Worm (Caenorhabditis elegans): ENCODE measurements around the gene F46H5.7.

Gene F46H5.7

ce11 chrX:7234723-7235203 is 8.0 kb downstream of the F46H5.7 start:
- peak; percentile 7 for TF ChIP-seq mes-2 (tag; optimal IDR thresholded peaks at IDR 0.05; ENCODE audit: poor library complexity, severe bottlenecking)
- TF ChIP-seq F37D6.2 (tag; optimal IDR thresholded peaks at IDR 0.05): peak; percentile 74
- no peak for TF ChIP-seq T20F7.1 (GFP tag; optimal IDR thresholded peaks at IDR 0.05)
- TF ChIP-seq dpl-1 (GFP tag; optimal IDR thresholded peaks at IDR 0.05): no peak
- TF ChIP-seq Y48G9A.11 (GFP tag; IDR thresholded peaks at IDR 0.05): no peak
- TF ChIP-seq nhr-28 (tag; optimal IDR thresholded peaks at IDR 0.05): peak; percentile 59
- peak; percentile 59; the same call in 1 of the 2 replicates for TF ChIP-seq ctbp-1 (GFP tag; IDR thresholded peaks at IDR 0.05)
- no peak for TF ChIP-seq F10B5.3 (tag; optimal IDR thresholded peaks at IDR 0.05)
- peak; percentile 81 for TF ChIP-seq mep-1 (tag; optimal IDR thresholded peaks at IDR 0.05)
- TF ChIP-seq dmd-8 (GFP tag; IDR thresholded peaks at IDR 0.05): no peak
- peak; percentile 68 for TF ChIP-seq rbr-2 (tag; optimal IDR thresholded peaks at IDR 0.05)
- TF ChIP-seq lin-1 (GFP tag; IDR thresholded peaks at IDR 0.05): 0 out of 2 replicates have a peak, but pooled peaks have one; percentile 22
- no peak for TF ChIP-seq nhr-76 (tag; optimal IDR thresholded peaks at IDR 0.05)
- TF ChIP-seq nhr-48 (tag; optimal IDR thresholded peaks at IDR 0.05): no peak
- peak; percentile 14 for TF ChIP-seq attf-4 (tag; optimal IDR thresholded peaks at IDR 0.05)
- no peak for TF ChIP-seq zip-11 (GFP tag; IDR thresholded peaks at IDR 0.05)
- no peak for TF ChIP-seq ceh-28 (tag; optimal IDR thresholded peaks at IDR 0.05)
- TF ChIP-seq duxl-1 (tag; optimal IDR thresholded peaks at IDR 0.05; ENCODE audit: poor library complexity): no peak
- no peak for TF ChIP-seq lin-39 (tag; optimal IDR thresholded peaks at IDR 0.05)
- TF ChIP-seq R02D3.7 (tag; optimal IDR thresholded peaks at IDR 0.05): no peak
- peak; percentile 98 for TF ChIP-seq fkh-10 (GFP tag; optimal IDR thresholded peaks at IDR 0.05)
- no peak for TF ChIP-seq D1046.2 (GFP tag; IDR thresholded peaks at IDR 0.05)
- no peak for TF ChIP-seq dmd-9 (GFP tag; IDR thresholded peaks at IDR 0.05)
- TF ChIP-seq mdl-1 (tag; optimal IDR thresholded peaks at IDR 0.05): peak in 1 of 2 experiments; percentile 37
- TF ChIP-seq nhr-11 (tag; optimal IDR thresholded peaks at IDR 0.05): peak; percentile 25
- no peak for TF ChIP-seq nhr-41 (GFP tag; IDR thresholded peaks at IDR 0.05)
- peak; percentile 19 for TF ChIP-seq mxl-3 (GFP tag; optimal IDR thresholded peaks at IDR 0.05)
- TF ChIP-seq nhr-42 (GFP tag; IDR thresholded peaks at IDR 0.05): no peak
- TF ChIP-seq nhr-10 (tag; optimal IDR thresholded peaks at IDR 0.05): no peak
- TF ChIP-seq F26F4.8 (GFP tag; conservative IDR thresholded peaks at IDR 0.05): no peak
- no peak for TF ChIP-seq zfp-3 (GFP tag; conservative IDR thresholded peaks at IDR 0.05)
- no peak for TF ChIP-seq ceh-32 (tag; optimal IDR thresholded peaks at IDR 0.05; ENCODE audit: poor library complexity)
- no peak for TF ChIP-seq madf-9 (GFP tag; conservative IDR thresholded peaks at IDR 0.05)
- TF ChIP-seq ZK337.2 (GFP tag; IDR thresholded peaks at IDR 0.05): no peak
- TF ChIP-seq unc-62 (GFP tag; optimal IDR thresholded peaks at IDR 0.05 in 1 of 2): no peak
- no peak for TF ChIP-seq unc-62 (tag; optimal IDR thresholded peaks at IDR 0.05)
- TF ChIP-seq pha-4 (GFP tag; IDR thresholded peaks at IDR 0.05): no peak
- no peak for TF ChIP-seq pha-4 (tag; optimal IDR thresholded peaks at IDR 0.05)
- no peak for TF ChIP-seq lin-29 (GFP tag; IDR thresholded peaks at IDR 0.05)
- TF ChIP-seq sdz-12 (GFP tag; optimal IDR thresholded peaks at IDR 0.05): no peak
- TF ChIP-seq egl-43 (GFP tag; IDR thresholded peaks at IDR 0.05): peak; percentile 49; the same call in 1 of the 2 replicates
- peak; percentile 12 for TF ChIP-seq dve-1 (tag; optimal IDR thresholded peaks at IDR 0.05; ENCODE audit: insufficient read depth)
- TF ChIP-seq hif-1 (tag; optimal IDR thresholded peaks at IDR 0.05): peak in 1 of 2 experiments; percentile 78
- no peak for TF ChIP-seq skn-1 (tag; optimal IDR thresholded peaks at IDR 0.05)
- peak; percentile 30; the same call in 1 of the 2 replicates for TF ChIP-seq snpc-1.2 (GFP tag; IDR thresholded peaks at IDR 0.05)
- no peak for TF ChIP-seq saeg-2 (GFP tag; IDR thresholded peaks at IDR 0.05)
- no peak for TF ChIP-seq unc-39 (tag; optimal IDR thresholded peaks at IDR 0.05)
- no peak for TF ChIP-seq snpc-4 (tag; optimal IDR thresholded peaks at IDR 0.05)
- peak; percentile 79 for TF ChIP-seq hmg-1.1 (GFP tag; IDR thresholded peaks at IDR 0.05)
- TF ChIP-seq zag-1 (tag; optimal IDR thresholded peaks at IDR 0.05): no peak
- no peak for TF ChIP-seq php-3 (GFP tag; IDR thresholded peaks at IDR 0.05)
- TF ChIP-seq daf-19 (GFP tag; conservative IDR thresholded peaks at IDR 0.05): no peak

All from whole organism, L4 larva.